Fruit fly (Drosophila melanogaster): ENCODE results near the gene RhoGDI.

- TF ChIP-seq Dfd (GFP tag; optimal IDR thresholded peaks at IDR 0.05) (no peak), Abd-B (GFP tag; optimal IDR thresholded peaks at IDR 0.05) (no peak), OdsH (GFP tag; optimal IDR thresholded peaks at IDR 0.05) (peak; percentile 53)
These were observed 21.5 kb upstream of the RhoGDI start for dm6 chr3L:19906780-19907705.

Measured in whole organism, wandering third instar larva.